Fruit fly (Drosophila melanogaster) whole organism, embryonic: Measurements from ENCODE around the gene Upf2.

ENCODE experiments used
- CG18476 ChIP-seq: fragments of 200-800 bp; sonication (Bioruptor generic); optimal IDR thresholded peaks from 2 replicates; lab custom pipeline; 2016; ENCODE audit warnings: missing biosample characterization, mild to moderate bottlenecking, missing genetic modification characterization
- eve ChIP-seq, 2 experiments: fragments of >200 bp; optimal IDR thresholded peaks; 2 replicates each; lab custom pipeline; 2017; ENCODE audit warnings: missing biosample characterization in 2 of 2, missing genetic modification characterization in 2 of 2
- h ChIP-seq: fragments of >200 bp; optimal IDR thresholded peaks from 2 replicates; lab custom pipeline; 2017
- lbe ChIP-seq: fragments of 200-800 bp; sonication (Bioruptor generic); optimal IDR thresholded peaks from 2 replicates; lab custom pipeline; 2016; ENCODE audit warnings: missing biosample characterization, mild to moderate bottlenecking, missing genetic modification characterization
- lola ChIP-seq, 3 experiments: fragments of >200 bp in 2 of 3; fragments of 200-800 bp in 1 of 3; sonication (Bioruptor generic) in 1 of 3; optimal IDR thresholded peaks; 2 replicates each; lab custom pipeline; 2017 to 2019; ENCODE audit warnings: missing biosample characterization in 3 of 3, missing genetic modification characterization in 3 of 3, mild to moderate bottlenecking in 1 of 3, moderate library complexity in 1 of 3
- ttk ChIP-seq: fragments of 200-800 bp; sonication (Bioruptor generic); IDR thresholded peaks from 2 replicates; pipeline ENCODE4 v2.1.2; 2022; ENCODE audit warnings: missing biosample characterization, missing genetic modification characterization

dm6 chrX:8115717-8116311, 40.5 kb upstream of the Upf2 start, which contains the start of gene Gclc:
- TF ChIP-seq h (no peak), lbe (GFP tag; lab: Kevin White, UChicago) (no peak), CG18476 (GFP tag; lab: Kevin White, UChicago) (no peak), lola (GFP tag; optimal IDR thresholded peaks at IDR 0.05; lab: Kevin White, UChicago) (no peak), eve (GFP tag; optimal IDR thresholded peaks at IDR 0.05; lab: Kevin White, UChicago) (no peak), ttk (GFP tag; lab: Robert Waterston, UW) (no peak)
